Worm (Caenorhabditis elegans): ENCODE measurements around the gene ptr-9.

ptr-9 gene

DNA sequence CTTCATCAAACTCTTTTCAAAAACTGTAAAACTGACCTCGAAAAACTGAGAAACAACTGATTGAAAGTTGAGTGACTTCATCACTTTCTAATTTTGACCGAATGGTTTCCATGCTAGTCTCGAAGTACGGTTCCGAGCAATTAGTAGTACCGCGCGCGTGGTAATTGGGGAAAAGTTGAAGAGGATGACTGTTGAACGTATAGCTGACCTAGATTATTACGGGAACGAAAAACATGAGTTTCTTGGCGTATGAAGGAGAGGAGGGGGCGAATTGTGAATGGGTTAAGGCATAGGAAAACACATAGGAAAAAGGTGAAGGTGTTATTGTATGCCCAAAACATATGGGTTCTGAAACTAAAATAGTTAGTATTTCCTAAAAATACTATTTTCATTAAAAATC, at the start of gene ptr-9:
Gene ptr-9, minus strand, starts transcription at position 101 of the 400 bp plus-strand sequence.
- TF ChIP-seq dao-5 (tag; optimal IDR thresholded peaks at IDR 0.05), result no peak
- no peak for TF ChIP-seq him-1 (tag; optimal IDR thresholded peaks at IDR 0.05)

DNA sequence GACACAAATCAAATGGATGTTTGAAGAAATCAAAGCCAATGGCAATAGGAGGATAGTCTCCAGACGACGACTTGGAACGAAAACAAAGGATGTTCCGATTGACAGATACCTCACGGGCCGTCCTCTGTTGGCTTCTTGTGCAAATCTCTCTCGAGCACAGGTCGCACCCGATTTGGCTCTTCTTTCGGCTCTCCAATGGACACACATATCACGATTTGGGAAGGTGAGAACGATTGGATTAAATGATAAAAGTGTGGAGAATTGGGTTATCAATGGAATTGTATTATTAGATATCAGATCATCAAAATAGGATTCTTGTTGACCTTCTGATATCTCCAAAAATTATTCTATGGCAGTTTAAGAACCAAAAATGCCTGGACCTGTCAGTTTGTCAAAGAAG, 44.7 kb upstream of the ptr-9 start, which contains the start of gene ZC84.1:
Gene ZC84.1, minus strand, starts transcription at position 101 of the 400 bp plus-strand sequence.
- TF ChIP-seq W03F9.2 (tag; optimal IDR thresholded peaks at IDR 0.05) (no peak), him-1 (tag; optimal IDR thresholded peaks at IDR 0.05) (no peak), dao-5 (tag; optimal IDR thresholded peaks at IDR 0.05) (no peak)

DNA sequence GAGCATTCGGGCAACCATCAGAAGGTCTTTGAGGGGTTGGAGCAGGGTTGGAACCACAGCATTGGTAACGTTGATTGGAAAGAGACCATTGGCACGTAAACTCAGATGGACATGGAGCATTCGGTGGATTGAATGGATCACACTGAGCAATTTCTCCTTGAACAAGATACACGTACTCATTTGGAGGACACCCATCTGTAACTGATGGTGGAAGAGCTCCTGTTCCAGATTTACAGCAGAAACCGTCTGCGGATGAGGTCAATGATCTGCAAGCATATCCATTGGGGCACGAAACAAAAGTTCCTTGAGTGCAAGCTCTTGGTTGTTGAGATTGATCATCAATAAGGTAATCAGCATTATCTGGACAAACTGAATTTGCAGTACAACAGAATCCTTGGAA, 40.5 kb upstream of the ptr-9 start:
- TF ChIP-seq him-1 (tag; optimal IDR thresholded peaks at IDR 0.05), result no peak
- TF ChIP-seq dao-5 (tag; optimal IDR thresholded peaks at IDR 0.05), result no peak
- TF ChIP-seq W03F9.2 (tag; optimal IDR thresholded peaks at IDR 0.05), result no peak

DNA sequence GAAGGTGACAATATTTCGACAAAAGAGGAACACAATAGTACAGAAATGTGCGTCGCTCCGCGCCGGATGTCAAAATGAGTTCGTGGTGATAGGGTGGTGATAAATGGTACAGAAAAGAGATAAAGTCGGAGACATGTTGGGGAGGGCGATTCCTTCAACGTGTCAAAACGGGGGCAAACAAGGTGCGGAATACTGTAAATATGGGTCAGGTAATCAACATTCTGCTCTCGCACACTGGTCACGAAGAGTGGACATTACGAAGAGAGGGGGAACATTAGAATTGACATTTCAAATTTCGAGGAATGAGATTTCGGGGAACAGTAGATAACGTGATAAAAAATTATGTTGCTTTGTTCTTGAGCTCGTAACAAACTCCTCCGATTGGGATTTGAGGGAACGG, 38.2 kb upstream of the ptr-9 start, which contains the start of gene ZC84.6:
Gene ZC84.6, minus strand, starts transcription at position 101 of the 400 bp plus-strand sequence.
- no peak for TF ChIP-seq dao-5 (tag; optimal IDR thresholded peaks at IDR 0.05)
- no peak for TF ChIP-seq W03F9.2 (tag; optimal IDR thresholded peaks at IDR 0.05)
- no peak for TF ChIP-seq him-1 (tag; optimal IDR thresholded peaks at IDR 0.05)

- no peak for TF ChIP-seq W03F9.2 (tag; optimal IDR thresholded peaks at IDR 0.05)
- TF ChIP-seq dao-5 (tag; optimal IDR thresholded peaks at IDR 0.05), result no peak
- TF ChIP-seq him-1 (tag; optimal IDR thresholded peaks at IDR 0.05), result no peak
These were observed 29.6 kb upstream of the ptr-9 start, which contains the start of gene cls-3 for ce11 chrIII:9191091-9191490. TSS of gene cls-3 (minus strand) at chrIII:9191109.

ce11 chrIII:9185722-9186121, 24.3 kb upstream of the ptr-9 start, which contains the start of gene ZC84.7:
TSS of gene ZC84.7 (plus strand) at chrIII:9186022.
- TF ChIP-seq him-1 (tag; optimal IDR thresholded peaks at IDR 0.05), result no peak
- TF ChIP-seq W03F9.2 (tag; optimal IDR thresholded peaks at IDR 0.05), result no peak
- TF ChIP-seq dao-5 (tag; optimal IDR thresholded peaks at IDR 0.05), result no peak

DNA sequence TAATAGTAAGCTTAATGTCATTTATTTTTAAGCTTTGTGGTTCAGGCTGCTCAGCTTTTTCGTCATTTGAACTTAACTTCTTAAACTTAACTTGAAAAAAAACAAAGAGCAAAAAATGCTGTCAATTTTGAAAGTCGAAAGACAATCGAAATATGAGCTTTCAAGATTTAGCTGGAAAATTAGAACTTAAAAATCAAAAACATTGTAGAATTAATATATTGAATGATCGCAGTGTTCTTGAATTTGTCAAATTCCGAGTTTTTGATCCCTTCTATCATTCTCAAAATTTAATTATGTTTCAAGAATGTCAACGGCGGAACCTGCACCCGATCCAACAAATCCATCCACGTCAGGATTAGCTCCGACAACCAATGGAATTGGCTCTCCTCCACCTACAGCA, 19.8 kb upstream of the ptr-9 start, which contains the start of gene tax-4:
Gene tax-4, plus strand, starts transcription at position 301 of the 400 bp plus-strand sequence.
- TF ChIP-seq dao-5 (tag; optimal IDR thresholded peaks at IDR 0.05) (no peak), him-1 (tag; optimal IDR thresholded peaks at IDR 0.05) (no peak), W03F9.2 (tag; optimal IDR thresholded peaks at IDR 0.05) (no peak)

- TF ChIP-seq W03F9.2 (tag; optimal IDR thresholded peaks at IDR 0.05) (no peak), him-1 (tag; optimal IDR thresholded peaks at IDR 0.05) (no peak), dao-5 (tag; optimal IDR thresholded peaks at IDR 0.05) (no peak)
These were observed 16.4 kb upstream of the ptr-9 start for ce11 chrIII:9177874-9178273.

DNA sequence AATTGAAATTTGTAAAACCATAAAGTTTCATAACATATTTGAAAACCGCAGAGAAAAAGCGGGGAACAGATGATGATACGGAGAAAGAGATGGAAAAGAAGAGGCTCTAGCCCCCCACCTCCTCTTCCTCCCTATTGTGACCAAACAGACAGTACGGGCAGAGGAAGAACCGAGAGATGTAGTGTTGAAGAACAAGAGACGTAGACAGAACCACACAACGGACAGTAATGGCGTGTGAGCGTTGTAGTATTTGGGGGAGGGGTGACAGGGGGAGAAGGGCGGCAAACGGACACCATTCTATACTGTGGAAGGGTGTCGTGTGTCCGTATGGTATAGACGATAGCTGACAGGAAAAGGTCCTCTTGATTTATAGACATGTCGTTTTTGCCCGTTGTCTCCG, 14.6 kb upstream of the ptr-9 start:
- TF ChIP-seq dao-5 (tag; optimal IDR thresholded peaks at IDR 0.05) (no peak), W03F9.2 (tag; optimal IDR thresholded peaks at IDR 0.05) (no peak), him-1 (tag; optimal IDR thresholded peaks at IDR 0.05) (no peak)

DNA sequence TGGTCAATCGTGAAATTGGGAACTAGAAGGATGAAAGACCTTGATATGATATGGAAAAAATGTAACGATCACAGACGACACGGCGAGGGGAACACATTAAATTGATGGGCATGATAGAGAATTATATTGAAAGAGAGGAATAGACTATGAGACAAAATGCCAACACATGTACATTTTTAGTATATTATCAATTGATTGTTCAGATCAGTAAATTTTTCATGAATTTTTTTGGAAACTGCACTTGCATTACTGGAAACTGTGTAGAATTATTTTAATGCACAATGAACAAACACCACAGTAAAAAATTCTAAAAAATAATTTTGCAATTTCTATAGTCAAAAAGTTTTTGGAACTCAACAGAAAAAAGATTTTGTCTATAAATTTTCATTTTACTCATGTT, 11.8 kb upstream of the ptr-9 start:
- TF ChIP-seq him-1 (tag; optimal IDR thresholded peaks at IDR 0.05) (no peak), dao-5 (tag; optimal IDR thresholded peaks at IDR 0.05) (no peak), W03F9.2 (tag; optimal IDR thresholded peaks at IDR 0.05) (no peak)

- no peak for TF ChIP-seq him-1 (tag; optimal IDR thresholded peaks at IDR 0.05)
- TF ChIP-seq W03F9.2 (tag; optimal IDR thresholded peaks at IDR 0.05), result no peak
These were observed 11.2 kb upstream of the ptr-9 start, which contains the start of gene ina-1 for ce11 chrIII:9172702-9173101. TSS of gene ina-1 (minus strand) at chrIII:9172802.

- TF ChIP-seq W03F9.2 (tag; optimal IDR thresholded peaks at IDR 0.05) (no peak), dao-5 (tag; optimal IDR thresholded peaks at IDR 0.05) (no peak), him-1 (tag; optimal IDR thresholded peaks at IDR 0.05) (no peak)
These were observed 1.2 kb upstream of the ptr-9 start, which contains the start of gene dgk-3 for ce11 chrIII:9162634-9163118. TSS of gene dgk-3 (plus strand) at chrIII:9163068.

- no peak for TF ChIP-seq W03F9.2 (tag; optimal IDR thresholded peaks at IDR 0.05)
- no peak for TF ChIP-seq him-1 (tag; optimal IDR thresholded peaks at IDR 0.05)
- no peak for TF ChIP-seq dao-5 (tag; optimal IDR thresholded peaks at IDR 0.05)
These were observed 6.7 kb downstream of the ptr-9 start, which contains the start of gene irld-34 for ce11 chrIII:9154766-9155165. TSS of gene irld-34 (plus strand) at chrIII:9155066.

- TF ChIP-seq W03F9.2 (tag; optimal IDR thresholded peaks at IDR 0.05), result no peak
These were observed 7.6 kb downstream of the ptr-9 start, which contains the start of gene nhl-1 for ce11 chrIII:9153809-9154208. TSS of gene nhl-1 (minus strand) at chrIII:9153909.

ce11 chrIII:9152950-9153349, 8.5 kb downstream of the ptr-9 start:
- no peak for TF ChIP-seq dao-5 (tag; optimal IDR thresholded peaks at IDR 0.05)

All from whole organism, L4/young adult.